Fruit fly (Drosophila melanogaster) Kc167 (cell line): Measurements from ENCODE around the gene Meltrin.

Source experiments
- Myc ChIP-seq: fragments of >200 bp; optimal IDR thresholded peaks from 2 replicates; lab custom pipeline; 2017; ENCODE audit warnings: missing external identifiers
- Sin3A ChIP-seq: fragments of >200 bp; optimal IDR thresholded peaks from 2 replicates; lab custom pipeline; 2018; ENCODE audit warnings: missing external identifiers
- h ChIP-seq: fragments of >200 bp; optimal IDR thresholded peaks from 3 replicates; lab custom pipeline; 2018; ENCODE audit warnings: missing external identifiers
- psq ChIP-seq: fragments of >200 bp; optimal IDR thresholded peaks from 2 replicates; lab custom pipeline; 2017; ENCODE audit warnings: missing external identifiers
- ttk ChIP-seq: sonication (Bioruptor generic); optimal IDR thresholded peaks from 2 replicates; lab custom pipeline; 2017; ENCODE audit warnings: missing external identifiers

- no peak for TF ChIP-seq h (lab: Kevin White, UChicago)
- no peak for TF ChIP-seq psq (lab: Kevin White, UChicago)
- no peak for TF ChIP-seq Myc
- no peak for TF ChIP-seq ttk (lab: Kevin White, UChicago)
- TF ChIP-seq Sin3A, result no peak
Measured at dm6 chr3R:14631911-14632310, 65.2 kb downstream of the Meltrin start.
